Fruit fly (Drosophila melanogaster) whole organism, embryonic: Measurements from ENCODE around the gene Lztr1.

ENCODE experiments used
- CG11723 ChIP-seq: fragments of 200-800 bp; sonication (Bioruptor generic); optimal IDR thresholded peaks from 2 replicates; lab custom pipeline; 2017; ENCODE audit warnings: missing biosample characterization, mild to moderate bottlenecking, missing genetic modification characterization
- CG12299 ChIP-seq: fragments of 200-800 bp; sonication (Bioruptor generic); optimal IDR thresholded peaks from 2 replicates; lab custom pipeline; 2018; ENCODE audit warnings: missing biosample characterization, mild to moderate bottlenecking, missing genetic modification characterization
- CG13287 ChIP-seq: fragments of 200-800 bp; sonication (Bioruptor generic); IDR thresholded peaks from 2 replicates; pipeline ENCODE4 v1.3.6; 2022; ENCODE audit warnings: missing biosample characterization, missing genetic modification characterization; ENCODE audit not compliant: partially characterized antibody
- CG14965 ChIP-seq: fragments of 200-800 bp; sonication (Bioruptor generic); optimal IDR thresholded peaks from 2 replicates; lab custom pipeline; 2016; ENCODE audit warnings: missing biosample characterization, missing genetic modification characterization, borderline replicate concordance
- CG17186 ChIP-seq: fragments of 200-800 bp; sonication (Bioruptor generic); optimal IDR thresholded peaks from 3 replicates; lab custom pipeline; 2017; ENCODE audit warnings: missing biosample characterization, missing genetic modification reagents, missing genetic modification characterization
- CG17912 ChIP-seq: fragments of 200-800 bp; sonication (Bioruptor generic); optimal IDR thresholded peaks from 2 replicates; lab custom pipeline; 2018; ENCODE audit warnings: missing biosample characterization, mild to moderate bottlenecking, missing genetic modification characterization
- CG2120 ChIP-seq: fragments of 200-800 bp; sonication (Bioruptor generic); optimal IDR thresholded peaks from 3 replicates; lab custom pipeline; 2016; ENCODE audit warnings: missing biosample characterization, missing genetic modification characterization
- CG2678 ChIP-seq: fragments of 200-800 bp; sonication (Bioruptor generic); optimal IDR thresholded peaks from 3 replicates; lab custom pipeline; 2019; ENCODE audit warnings: missing biosample characterization, mild to moderate bottlenecking, missing genetic modification characterization, moderate library complexity
- CG2712 ChIP-seq: fragments of 200-800 bp; optimal IDR thresholded peaks from 3 replicates; lab custom pipeline; 2019; ENCODE audit warnings: missing biosample characterization, mild to moderate bottlenecking, missing genetic modification characterization, moderate library complexity
- CG34422 ChIP-seq: fragments of 200-800 bp; sonication (Bioruptor generic); IDR thresholded peaks from 3 replicates; pipeline ENCODE4 v1.3.6; 2022; ENCODE audit warnings: missing biosample characterization, missing genetic modification characterization
- CG43689 ChIP-seq: fragments of 200-800 bp; sonication (Bioruptor generic); IDR thresholded peaks from 2 replicates; pipeline ENCODE4 v1.3.6; 2022; ENCODE audit warnings: missing biosample characterization, missing genetic modification characterization
- CG4707 ChIP-seq: fragments of 200-800 bp; sonication (Bioruptor generic); optimal IDR thresholded peaks from 2 replicates; lab custom pipeline; 2018; ENCODE audit warnings: missing biosample characterization, mild to moderate bottlenecking, missing genetic modification characterization, moderate library complexity
- CG6654 ChIP-seq: fragments of 200-800 bp; sonication (Bioruptor generic); optimal IDR thresholded peaks from 2 replicates; lab custom pipeline; 2017; ENCODE audit warnings: missing biosample characterization, mild to moderate bottlenecking, missing genetic modification characterization
- CG8281 ChIP-seq: fragments of 200-800 bp; sonication (Bioruptor generic); optimal IDR thresholded peaks from 2 replicates; lab custom pipeline; 2018; ENCODE audit warnings: missing biosample characterization, mild to moderate bottlenecking, missing genetic modification characterization, moderate library complexity
- CG8478 ChIP-seq: fragments of >200 bp; optimal IDR thresholded peaks from 2 replicates; lab custom pipeline; 2018
- CG9797 ChIP-seq: fragments of 200-800 bp; sonication (Bioruptor generic); optimal IDR thresholded peaks from 3 replicates; lab custom pipeline; 2018; ENCODE audit warnings: missing biosample characterization, mild to moderate bottlenecking, missing genetic modification characterization
- CG9932 ChIP-seq: fragments of 200-800 bp; sonication (Bioruptor generic); IDR thresholded peaks from 2 replicates; pipeline ENCODE4 v1.3.6; 2022; ENCODE audit warnings: missing biosample characterization, missing genetic modification characterization
- CHES-1-like ChIP-seq: fragments of 200-800 bp; sonication (Bioruptor generic); optimal IDR thresholded peaks from 2 replicates; lab custom pipeline; 2016; ENCODE audit warnings: missing biosample characterization, missing genetic modification characterization
- Chrac-16 ChIP-seq: fragments of 200-800 bp; sonication (Bioruptor generic); optimal IDR thresholded peaks from 3 replicates; lab custom pipeline; 2016; ENCODE audit warnings: missing biosample characterization, missing genetic modification characterization
- CkIIα-i1 ChIP-seq: fragments of 200-800 bp; sonication (Bioruptor generic); IDR thresholded peaks from 2 replicates; pipeline ENCODE4 v1.3.6; 2022; ENCODE audit warnings: missing biosample characterization, missing genetic modification characterization
- CrebB ChIP-seq: fragments of 200-800 bp; sonication (Bioruptor generic); optimal IDR thresholded peaks from 3 replicates; lab custom pipeline; 2018; ENCODE audit warnings: missing biosample characterization, mild to moderate bottlenecking, missing genetic modification characterization
- Dll ChIP-seq: fragments of 200-800 bp; sonication (Bioruptor generic); IDR thresholded peaks from 4 replicates; pipeline ENCODE4 v1.3.6; 2022; ENCODE audit warnings: missing biosample characterization, missing genetic modification characterization; ENCODE audit not compliant: partially characterized antibody
- Elba2 ChIP-seq: fragments of 200-800 bp; sonication (Bioruptor generic); optimal IDR thresholded peaks from 3 replicates; lab custom pipeline; 2016; ENCODE audit warnings: missing biosample characterization, missing genetic modification characterization
- Hey ChIP-seq: fragments of 200-800 bp; sonication (Bioruptor generic); optimal IDR thresholded peaks from 3 replicates; lab custom pipeline; 2018; ENCODE audit warnings: missing biosample characterization, mild to moderate bottlenecking, missing genetic modification characterization
- Hmx ChIP-seq: fragments of 200-800 bp; sonication (Bioruptor generic); optimal IDR thresholded peaks from 2 replicates; lab custom pipeline; 2016; ENCODE audit warnings: missing biosample characterization, missing genetic modification characterization
- Nf-YA ChIP-seq: fragments of 200-800 bp; sonication (Bioruptor generic); IDR thresholded peaks from 2 replicates; pipeline ENCODE4 v1.3.6; 2022; ENCODE audit warnings: missing biosample characterization, missing genetic modification characterization
- Nf-YC ChIP-seq: fragments of 200-800 bp; optimal IDR thresholded peaks from 3 replicates; lab custom pipeline; 2019; ENCODE audit warnings: missing biosample characterization, mild to moderate bottlenecking, missing genetic modification characterization, moderate library complexity
- Sin3A ChIP-seq: fragments of >200 bp; optimal IDR thresholded peaks from 2 replicates; lab custom pipeline; 2018
- Sry-β ChIP-seq: fragments of 200-800 bp; sonication (Bioruptor generic); optimal IDR thresholded peaks from 2 replicates; lab custom pipeline; 2018; ENCODE audit warnings: missing biosample characterization, mild to moderate bottlenecking, missing genetic modification characterization, moderate library complexity
- Stat92E ChIP-seq, 3 experiments: fragments of >200 bp in 2 of 3; fragments of 200-800 bp in 1 of 3; sonication (Bioruptor generic) in 1 of 3; optimal IDR thresholded peaks; 2 replicates each; lab custom pipeline; 2017 to 2019; ENCODE audit warnings: missing biosample characterization in 3 of 3, missing genetic modification characterization in 3 of 3, mild to moderate bottlenecking in 1 of 3, moderate library complexity in 1 of 3
- Trl ChIP-seq, 3 experiments: fragments of >200 bp in 2 of 3; fragments of 200-800 bp in 1 of 3; sonication (Bioruptor generic) in 1 of 3; optimal IDR thresholded peaks; 2 replicates in 1 of 3; 3 replicates in 2 of 3; lab custom pipeline; 2016 to 2017; ENCODE audit warnings: missing biosample characterization in 1 of 3, missing genetic modification characterization in 1 of 3
- ab ChIP-seq: fragments of 200-800 bp; sonication (Bioruptor generic); optimal IDR thresholded peaks from 2 replicates; lab custom pipeline; 2016; ENCODE audit warnings: missing biosample characterization, missing genetic modification characterization
- ato ChIP-seq: fragments of 200-800 bp; sonication (Bioruptor generic); IDR thresholded peaks from 2 replicates; pipeline ENCODE4 v1.3.6; 2022; ENCODE audit warnings: missing biosample characterization, missing genetic modification characterization; ENCODE audit not compliant: partially characterized antibody
- bigmax ChIP-seq: fragments of 200-800 bp; sonication (Bioruptor generic); optimal IDR thresholded peaks from 2 replicates; lab custom pipeline; 2018; ENCODE audit warnings: missing biosample characterization, mild to moderate bottlenecking, missing genetic modification characterization
- bsh ChIP-seq, 2 experiments: fragments of 200-800 bp; sonication (Bioruptor generic); optimal IDR thresholded peaks; 2 replicates each; lab custom pipeline; 2017 to 2018; ENCODE audit warnings: mild to moderate bottlenecking in 2 of 2, missing biosample characterization in 2 of 2, missing genetic modification characterization in 2 of 2, moderate library complexity in 1 of 2
- chif ChIP-seq, 2 experiments: fragments of 200-800 bp; sonication (Bioruptor generic); optimal IDR thresholded peaks; 3 replicates each; lab custom pipeline; 2016; ENCODE audit warnings: missing biosample characterization in 2 of 2, missing genetic modification characterization in 2 of 2
- dysf ChIP-seq: fragments of 200-800 bp; sonication (Bioruptor generic); IDR thresholded peaks from 3 replicates; pipeline ENCODE4 v1.3.6; 2022; ENCODE audit warnings: missing biosample characterization, missing genetic modification characterization
- grau ChIP-seq: fragments of 200-800 bp; optimal IDR thresholded peaks from 3 replicates; lab custom pipeline; 2019; ENCODE audit warnings: missing biosample characterization, mild to moderate bottlenecking, missing genetic modification characterization, moderate library complexity
- grn ChIP-seq: fragments of 200-800 bp; sonication (Bioruptor generic); optimal IDR thresholded peaks from 3 replicates; lab custom pipeline; 2017; ENCODE audit warnings: missing biosample characterization, missing genetic modification characterization
- jing ChIP-seq: fragments of 200-800 bp; sonication (Bioruptor generic); optimal IDR thresholded peaks from 2 replicates; lab custom pipeline; 2018; ENCODE audit warnings: missing biosample characterization, mild to moderate bottlenecking, missing genetic modification characterization
- ken ChIP-seq: fragments of 200-800 bp; sonication (Bioruptor generic); IDR thresholded peaks from 3 replicates; pipeline ENCODE4 v1.3.6; 2022; ENCODE audit warnings: missing biosample characterization, missing genetic modification characterization
- luna ChIP-seq: fragments of 200-800 bp; sonication (Bioruptor generic); optimal IDR thresholded peaks from 2 replicates; lab custom pipeline; 2016; ENCODE audit warnings: missing biosample characterization, missing genetic modification characterization
- mld ChIP-seq: fragments of 200-800 bp; sonication (Bioruptor generic); IDR thresholded peaks from 3 replicates; pipeline ENCODE4 v1.3.6; 2022; ENCODE audit warnings: missing biosample characterization, missing genetic modification characterization; ENCODE audit not compliant: partially characterized antibody
- oc ChIP-seq: fragments of 200-800 bp; sonication (Bioruptor generic); optimal IDR thresholded peaks from 2 replicates; lab custom pipeline; 2018; ENCODE audit warnings: missing biosample characterization, mild to moderate bottlenecking, missing genetic modification characterization, moderate library complexity
- pan ChIP-seq, 4 experiments: fragments of >200 bp in 3 of 4; fragments of 200-800 bp in 1 of 4; sonication (Bioruptor generic) in 1 of 4; optimal IDR thresholded peaks in 3 of 4; IDR thresholded peaks in 1 of 4; 2 replicates each; pipeline versions ENCODE4 v1.3.6 to Lab custom; 2017 to 2022; ENCODE audit warnings: missing biosample characterization in 2 of 4, missing genetic modification characterization in 2 of 4, mixed read lengths in 1 of 4
- pnt ChIP-seq: fragments of 200-800 bp; sonication (Bioruptor generic); optimal IDR thresholded peaks from 3 replicates; lab custom pipeline; 2016; ENCODE audit warnings: missing biosample characterization, missing genetic modification characterization
- sisA ChIP-seq: fragments of 200-800 bp; sonication (Bioruptor generic); IDR thresholded peaks from 2 replicates; pipeline ENCODE4 v1.3.6; 2022; ENCODE audit warnings: missing biosample characterization, missing genetic modification characterization
- slou ChIP-seq: fragments of 200-800 bp; sonication (Bioruptor generic); optimal IDR thresholded peaks from 3 replicates; lab custom pipeline; 2016; ENCODE audit warnings: missing biosample characterization, missing genetic modification characterization
- tll ChIP-seq, 2 experiments: fragments of 200-800 bp in 1 of 2; fragments of >200 bp in 1 of 2; sonication (Bioruptor generic) in 1 of 2; optimal IDR thresholded peaks; 2 replicates each; lab custom pipeline; 2017 to 2019; ENCODE audit warnings: missing biosample characterization in 2 of 2, missing genetic modification characterization in 2 of 2, mild to moderate bottlenecking in 1 of 2, moderate library complexity in 1 of 2
- wek ChIP-seq: fragments of 200-800 bp; sonication (Bioruptor generic); optimal IDR thresholded peaks from 3 replicates; lab custom pipeline; 2018; ENCODE audit warnings: missing biosample characterization, mild to moderate bottlenecking, missing genetic modification characterization, moderate library complexity

The Lztr1 gene

dm6 chrX:955873-956272 lies 28.5 kb upstream of the Lztr1 start (continued):
- TF ChIP-seq chif (GFP tag; optimal IDR thresholded peaks at IDR 0.05; lab: Kevin White, UChicago), result peak; percentile 31 to 33
- TF ChIP-seq Stat92E (GFP tag; optimal IDR thresholded peaks at IDR 0.05; lab: Kevin White, UChicago), result no peak
- TF ChIP-seq Chrac-16, result peak; percentile 17
- TF ChIP-seq ab (GFP tag; lab: Kevin White, UChicago), result no peak
- peak; percentile 30 for TF ChIP-seq oc (tag; lab: Kevin White, UChicago)
- peak; percentile 30 for TF ChIP-seq wek (GFP tag; lab: Kevin White, UChicago)
- TF ChIP-seq Nf-YC (tag; lab: Kevin White, UChicago), result no peak
- peak; percentile 68 for TF ChIP-seq CG2120 (GFP tag; lab: Kevin White, UChicago)
- no peak for TF ChIP-seq grn (GFP tag; lab: Kevin White, UChicago)
- TF ChIP-seq CkIIα-i1 (GFP tag; lab: Robert Waterston, UW), result no peak
- TF ChIP-seq grau, result peak; percentile 64
- peak; percentile 43; the same call in 1 of the 3 replicates for TF ChIP-seq ken (GFP tag; lab: Robert Waterston, UW)
- no peak for TF ChIP-seq ato (GFP tag; lab: Robert Waterston, UW)
- no peak for TF ChIP-seq Sin3A (lab: Kevin White, UChicago)
- peak; percentile 28 for TF ChIP-seq CG4707 (GFP tag; lab: Kevin White, UChicago)
- TF ChIP-seq dysf (GFP tag; lab: Robert Waterston, UW), result peak; percentile 72
- peak; percentile 4 for TF ChIP-seq CG6654 (GFP tag; lab: Kevin White, UChicago)
- peak; percentile 19 for TF ChIP-seq jing (GFP tag; lab: Kevin White, UChicago)
- peak; percentile 73 for TF ChIP-seq CG2678
- TF ChIP-seq slou (GFP tag; lab: Kevin White, UChicago), result no peak
- TF ChIP-seq CG11723, result peak; percentile 5
- TF ChIP-seq Hey (tag; lab: Kevin White, UChicago), result no peak
- peak; percentile 55 for TF ChIP-seq CG9932 (GFP tag; lab: Robert Waterston, UW)
- no peak for TF ChIP-seq Dll (GFP tag; lab: Robert Waterston, UW)
- no peak for TF ChIP-seq Elba2 (GFP tag; lab: Kevin White, UChicago)
- no peak for TF ChIP-seq Hmx (GFP tag; lab: Kevin White, UChicago)
- peak in 1 of 2 experiments; percentile 62 for TF ChIP-seq bsh (GFP tag; optimal IDR thresholded peaks at IDR 0.05; lab: Kevin White, UChicago)
- peak; percentile 75 for TF ChIP-seq sisA
- TF ChIP-seq tll (GFP tag; optimal IDR thresholded peaks at IDR 0.05; lab: Kevin White, UChicago), result no peak
- no peak for TF ChIP-seq CG14965 (GFP tag; lab: Kevin White, UChicago)
- TF ChIP-seq pnt (GFP tag; lab: Kevin White, UChicago), result peak; percentile 67
- peak; percentile 61; the same call in 2 of the 3 replicates for TF ChIP-seq CG34422 (GFP tag; lab: Robert Waterston, UW)
- no peak for TF ChIP-seq Sry-β (GFP tag; lab: Kevin White, UChicago)
- no peak for TF ChIP-seq pan (optimal IDR thresholded peaks at IDR 0.05; lab: Kevin White, UChicago)
- TF ChIP-seq pan (GFP tag; optimal IDR thresholded peaks at IDR 0.05 in 1 of 2, IDR thresholded peaks at IDR 0.05 in 1 of 2), result peak in 1 of 2 experiments; percentile 59
- peak; percentile 8 for TF ChIP-seq CG12299 (tag; lab: Kevin White, UChicago)
- no peak for TF ChIP-seq mld (GFP tag; lab: Robert Waterston, UW)
- TF ChIP-seq CG43689 (GFP tag; lab: Robert Waterston, UW), result no peak
- peak; percentile 12 for TF ChIP-seq CG8281 (tag; lab: Kevin White, UChicago)
- TF ChIP-seq CHES-1-like (GFP tag; lab: Kevin White, UChicago), result peak; percentile 57
- TF ChIP-seq luna (GFP tag; lab: Kevin White, UChicago), result no peak
- TF ChIP-seq CG13287 (GFP tag; lab: Robert Waterston, UW), result no peak
- TF ChIP-seq Nf-YA (GFP tag; lab: Robert Waterston, UW), result no peak
- TF ChIP-seq CG9797 (GFP tag; lab: Kevin White, UChicago), result no peak
- no peak for TF ChIP-seq bigmax
- peak; percentile 51 for TF ChIP-seq CG2712 (tag; lab: Kevin White, UChicago)
- no peak for TF ChIP-seq Trl (optimal IDR thresholded peaks at IDR 0.05; lab: Kevin White, UChicago)
- peak; percentile 62 for TF ChIP-seq Trl (GFP tag; optimal IDR thresholded peaks at IDR 0.05; lab: Kevin White, UChicago)
- TF ChIP-seq CrebB (tag; lab: Kevin White, UChicago), result peak; percentile 0
- TF ChIP-seq CG17186, result no peak
- no peak for TF ChIP-seq CG8478 (lab: Kevin White, UChicago)
- no peak for TF ChIP-seq CG17912
